Fruit fly (Drosophila melanogaster) ovary, adult (tissue): ENCODE results near the gene Myo10A.
A peak's percentile ranks its signal among the peaks of the same experiment; 100 is the strongest.

ENCODE experiments used
- CG17801 ChIP-seq: fragments of 200-800 bp; optimal IDR thresholded peaks from 2 replicates; lab custom pipeline; 2019; ENCODE audit warnings: missing biosample characterization, mild to moderate bottlenecking, missing genetic modification characterization, moderate library complexity; ENCODE audit not compliant: partially characterized antibody

Myo10A gene

DNA sequence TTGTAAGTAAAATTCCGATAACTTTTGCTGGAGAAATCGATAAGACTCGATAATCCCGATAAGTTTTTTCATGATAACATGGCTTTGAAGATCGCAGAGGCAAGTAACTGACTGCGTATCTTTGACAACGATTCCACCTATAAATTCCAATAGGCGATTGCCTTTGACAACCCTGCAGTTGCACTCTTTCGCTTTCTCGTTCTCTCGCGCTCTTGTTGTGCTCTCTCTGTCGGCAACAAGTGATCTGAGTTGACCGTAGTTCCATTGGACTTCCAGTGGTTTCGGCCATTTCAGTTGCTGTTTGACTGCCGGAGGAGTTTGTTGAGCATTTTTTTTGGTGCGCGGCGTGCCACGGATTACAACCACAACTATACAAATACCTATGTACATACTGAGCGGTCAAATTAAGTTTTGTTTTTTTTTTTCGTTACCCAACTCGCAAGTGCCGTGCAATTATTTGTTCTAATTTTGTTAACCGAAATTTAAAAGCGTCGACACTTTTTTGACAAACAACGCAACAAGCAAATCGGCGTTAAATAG lies at the start of gene Myo10A:
Gene Myo10A, plus strand, starts transcription at position 288 of the 540 bp plus-strand sequence.
- TF ChIP-seq CG17801 (GFP tag; lab: Kevin White, UChicago), result no peak

DNA sequence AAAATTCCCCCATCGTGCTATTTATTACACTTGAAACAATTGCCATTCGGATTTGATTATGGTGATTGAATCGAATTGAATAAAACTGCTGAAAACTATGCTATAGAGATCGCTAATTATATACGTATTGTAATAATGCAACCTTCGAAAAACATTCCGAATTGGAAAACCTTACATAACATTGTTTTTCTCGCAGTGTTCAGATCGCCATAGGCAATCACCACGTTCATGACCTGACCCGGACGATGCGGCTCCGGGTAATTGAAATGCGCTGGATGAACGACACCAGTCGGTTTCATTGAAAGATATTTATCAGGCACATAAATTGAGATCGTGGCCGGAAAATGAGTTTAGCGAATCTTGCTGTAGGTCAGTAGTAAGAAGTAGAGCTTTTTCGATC lies 47.9 kb upstream of the Myo10A start:
- no peak for TF ChIP-seq CG17801 (GFP tag; lab: Kevin White, UChicago)

DNA sequence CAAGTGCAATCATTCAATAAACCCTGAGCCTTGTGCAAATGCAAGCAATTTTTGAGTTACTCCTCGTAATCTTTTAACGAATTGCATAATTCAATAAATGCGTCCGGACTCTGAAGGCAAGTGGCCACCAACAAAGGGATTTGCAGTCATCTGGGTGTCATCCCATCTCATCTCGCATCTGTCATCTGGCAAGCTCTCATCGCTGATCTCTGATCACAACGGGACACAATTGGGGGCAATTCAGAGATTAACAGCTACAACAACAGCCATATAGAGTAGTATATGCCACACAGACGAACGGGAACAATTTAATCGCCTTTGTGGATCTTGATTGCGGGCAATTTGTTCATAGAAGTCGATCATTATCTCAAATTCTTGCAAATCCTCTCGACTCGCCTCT lies 46.9 kb upstream of the Myo10A start:
- no peak for TF ChIP-seq CG17801 (GFP tag; lab: Kevin White, UChicago)

DNA sequence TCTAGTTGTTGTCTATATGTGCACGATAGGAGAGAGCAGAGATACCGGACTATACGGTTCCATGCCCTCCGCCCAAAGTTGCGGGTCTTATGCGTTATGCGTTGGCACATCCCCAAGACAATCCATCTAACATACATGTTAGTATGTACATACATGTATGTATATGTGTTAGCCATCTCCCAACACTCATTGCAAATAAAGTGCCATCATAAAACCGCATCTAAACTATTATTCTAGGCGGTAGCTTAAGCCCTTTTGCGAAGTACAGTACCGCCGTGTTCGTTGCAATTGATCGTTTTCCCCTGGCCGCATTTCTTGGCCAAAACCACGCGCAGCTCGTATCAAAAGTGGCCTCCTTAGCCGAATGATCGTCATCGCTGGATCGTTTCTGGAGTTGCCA lies 44.2 kb upstream of the Myo10A start:
- no peak for TF ChIP-seq CG17801 (GFP tag; lab: Kevin White, UChicago)

DNA sequence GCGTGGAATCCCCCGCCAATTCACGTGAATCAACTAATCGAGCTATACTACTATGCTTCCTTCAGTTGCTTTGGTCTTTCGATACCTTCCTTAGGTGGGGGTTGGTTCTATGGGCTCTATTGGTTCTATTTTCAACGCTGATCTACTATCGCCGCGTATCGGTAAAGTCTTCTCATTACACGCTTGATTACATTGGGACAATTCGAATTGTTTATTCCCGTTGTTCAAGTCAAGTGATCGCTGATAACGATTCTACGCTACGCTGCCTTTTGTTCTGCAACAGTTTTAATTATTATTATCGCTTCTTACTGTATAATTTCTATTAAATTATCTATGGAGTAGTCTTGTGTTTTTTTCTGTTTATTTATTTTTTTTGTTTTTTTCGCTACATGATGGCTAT lies 43.0 kb upstream of the Myo10A start:
- no peak for TF ChIP-seq CG17801 (GFP tag; lab: Kevin White, UChicago)

DNA sequence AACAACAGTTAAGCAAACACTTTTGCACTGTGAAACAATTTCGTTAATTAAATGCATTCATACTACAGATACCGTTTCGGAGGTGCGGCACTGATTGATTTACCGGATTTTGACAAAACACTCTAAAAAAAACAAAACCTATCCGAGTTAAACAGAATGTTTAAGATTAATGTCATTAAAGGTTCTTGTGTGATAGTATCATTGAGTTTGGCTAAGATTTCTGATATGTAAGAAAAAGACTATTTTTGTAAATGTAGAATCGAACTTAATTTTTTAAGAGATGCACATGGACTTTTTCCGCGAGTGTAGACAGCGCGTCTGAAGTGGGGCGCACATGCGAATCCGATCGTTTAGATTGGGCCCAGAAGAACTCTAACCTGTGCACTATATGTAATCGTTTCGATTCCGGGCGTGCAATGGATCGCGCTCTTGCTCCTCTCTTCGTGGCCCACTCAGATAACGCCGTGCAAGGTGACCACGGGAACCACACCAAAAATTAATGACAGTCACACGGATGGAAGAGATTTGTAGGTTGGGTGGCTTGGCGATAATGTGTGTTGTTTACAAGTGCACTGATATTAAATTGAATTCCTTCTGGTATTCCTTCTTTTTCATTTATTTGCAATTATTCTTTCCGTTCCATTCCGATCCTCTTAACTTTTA lies 40.6 kb upstream of the Myo10A start:
- peak; percentile 47 for TF ChIP-seq CG17801 (GFP tag; lab: Kevin White, UChicago)

DNA sequence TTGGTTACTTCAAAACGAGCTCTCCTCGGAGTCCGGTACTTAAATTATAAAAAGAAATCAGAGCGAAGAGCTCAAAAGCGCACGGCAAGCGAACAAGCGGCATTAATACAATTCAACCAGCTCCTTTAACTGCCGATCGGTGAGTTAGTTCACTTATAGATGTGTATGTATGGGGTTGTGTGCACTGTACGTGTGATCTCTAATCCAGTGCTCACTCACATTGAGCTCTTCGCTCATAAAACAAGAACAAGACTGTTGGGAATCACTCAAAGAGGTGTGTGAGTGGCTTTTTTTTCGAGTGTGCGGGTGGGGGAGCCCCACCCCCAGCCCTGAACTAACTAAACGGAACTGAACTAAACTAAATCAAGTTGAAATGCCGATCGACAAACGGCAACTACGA lies 39.5 kb upstream of the Myo10A start, which contains the start of gene Ork1:
Gene Ork1, minus strand, starts transcription at position 101 of the 400 bp plus-strand sequence.
- no peak for TF ChIP-seq CG17801 (GFP tag; lab: Kevin White, UChicago)

DNA sequence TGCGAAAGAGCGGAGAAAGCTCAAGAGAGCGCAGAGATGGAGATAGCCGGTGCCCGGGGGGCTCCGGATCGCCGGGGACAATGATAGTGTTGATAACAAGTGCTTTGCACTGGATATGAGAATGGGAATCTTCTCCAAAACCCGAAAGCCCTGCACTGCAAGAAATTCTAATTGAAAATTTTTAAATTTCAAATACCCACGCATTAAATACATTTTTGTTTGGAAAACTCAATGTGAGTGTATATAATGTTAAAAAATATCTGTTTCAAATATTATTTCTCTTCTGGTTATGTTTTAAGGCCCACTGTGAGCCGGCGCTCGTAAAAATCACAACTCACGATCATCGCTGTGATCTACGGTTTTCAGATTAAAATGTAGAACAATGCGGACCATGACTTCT lies 37.4 kb upstream of the Myo10A start:
- peak; percentile 40 for TF ChIP-seq CG17801 (GFP tag; lab: Kevin White, UChicago)

DNA sequence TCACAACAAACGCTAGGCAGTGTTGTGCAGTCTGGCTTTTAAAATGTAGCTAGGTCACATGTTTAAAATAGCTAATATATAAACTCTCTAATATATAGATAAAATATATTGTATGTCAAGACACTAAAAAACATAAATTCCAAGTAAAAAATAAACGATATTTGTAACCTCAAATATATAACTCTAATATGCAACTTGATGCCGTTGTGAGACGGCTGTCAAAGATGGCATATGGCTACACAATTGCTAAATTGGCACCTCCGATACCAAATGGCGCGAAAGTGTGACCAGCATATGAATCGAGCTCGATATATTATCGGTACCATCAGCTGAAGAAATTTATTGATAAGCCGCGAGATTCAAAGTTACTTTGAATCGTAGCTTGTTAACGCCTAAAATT lies 31.4 kb upstream of the Myo10A start, which contains the start of gene CG1582:
Gene CG1582, minus strand, starts transcription at position 71 of the 400 bp plus-strand sequence.
- TF ChIP-seq CG17801 (GFP tag; lab: Kevin White, UChicago), result peak; percentile 64

DNA sequence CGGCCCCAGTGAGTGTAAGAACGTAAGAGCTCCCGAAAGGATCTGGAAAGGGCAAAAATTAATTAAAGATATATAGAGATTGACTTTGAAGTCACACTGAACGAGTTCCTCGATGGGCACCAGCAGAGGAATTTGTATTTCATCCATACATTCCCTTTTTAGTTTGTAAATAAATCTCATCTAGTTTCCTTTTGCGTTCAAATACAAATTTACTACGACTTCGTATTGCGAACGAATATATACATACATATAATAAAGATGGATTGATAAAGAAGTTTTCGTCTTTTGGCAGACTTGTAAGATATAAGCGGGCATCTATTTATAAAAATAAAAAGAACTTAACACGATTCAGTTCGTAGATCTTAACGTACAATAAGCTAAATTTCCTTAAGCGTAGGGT lies 31.0 kb upstream of the Myo10A start, which contains the start of gene CG15208:
Gene CG15208, plus strand, starts transcription at position 301 of the 400 bp plus-strand sequence.
- TF ChIP-seq CG17801 (GFP tag; lab: Kevin White, UChicago), result no peak

DNA sequence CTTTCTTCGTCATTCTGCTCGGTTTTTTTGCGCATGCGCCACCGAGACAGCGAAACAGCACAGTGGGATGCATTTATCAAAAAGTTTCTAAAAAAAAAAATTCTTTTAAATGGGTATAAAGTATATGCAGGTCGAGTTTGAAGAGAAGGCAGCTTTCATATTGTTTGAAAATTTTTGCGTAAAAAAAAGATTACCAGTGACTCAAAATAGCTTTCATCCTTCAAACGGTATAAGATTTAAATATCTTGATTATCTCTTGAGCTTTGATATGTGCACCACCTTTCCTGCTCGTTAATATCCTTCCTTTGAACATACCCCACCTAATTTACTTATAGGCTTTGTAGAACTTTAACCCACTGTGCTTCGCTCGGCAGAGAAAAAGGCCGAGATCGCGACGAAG lies 25.6 kb upstream of the Myo10A start:
- peak; percentile 36 for TF ChIP-seq CG17801 (GFP tag; lab: Kevin White, UChicago)

DNA sequence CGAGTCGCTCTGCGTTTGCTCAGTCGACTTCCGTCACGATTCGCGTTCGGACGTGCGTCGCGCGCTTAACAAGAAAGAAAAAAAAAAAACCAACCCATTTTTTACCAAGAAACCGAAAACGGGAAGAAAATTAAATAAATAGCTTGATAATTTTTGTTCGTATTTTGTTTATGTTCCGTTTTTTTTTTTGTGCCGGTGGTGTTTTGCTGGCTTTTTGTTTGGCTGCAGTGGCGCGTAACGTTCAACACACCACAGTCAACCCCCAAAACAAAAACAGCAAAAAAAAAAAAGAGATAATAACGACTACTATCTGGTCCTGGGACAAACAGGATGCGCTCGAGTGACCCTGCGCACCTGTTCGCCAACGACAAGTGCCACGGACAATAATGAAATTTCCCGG lies 25.2 kb upstream of the Myo10A start, which contains the start of gene CG43901:
Gene CG43901, plus strand, starts transcription at position 301 of the 400 bp plus-strand sequence.
- TF ChIP-seq CG17801 (GFP tag; lab: Kevin White, UChicago), result no peak

DNA sequence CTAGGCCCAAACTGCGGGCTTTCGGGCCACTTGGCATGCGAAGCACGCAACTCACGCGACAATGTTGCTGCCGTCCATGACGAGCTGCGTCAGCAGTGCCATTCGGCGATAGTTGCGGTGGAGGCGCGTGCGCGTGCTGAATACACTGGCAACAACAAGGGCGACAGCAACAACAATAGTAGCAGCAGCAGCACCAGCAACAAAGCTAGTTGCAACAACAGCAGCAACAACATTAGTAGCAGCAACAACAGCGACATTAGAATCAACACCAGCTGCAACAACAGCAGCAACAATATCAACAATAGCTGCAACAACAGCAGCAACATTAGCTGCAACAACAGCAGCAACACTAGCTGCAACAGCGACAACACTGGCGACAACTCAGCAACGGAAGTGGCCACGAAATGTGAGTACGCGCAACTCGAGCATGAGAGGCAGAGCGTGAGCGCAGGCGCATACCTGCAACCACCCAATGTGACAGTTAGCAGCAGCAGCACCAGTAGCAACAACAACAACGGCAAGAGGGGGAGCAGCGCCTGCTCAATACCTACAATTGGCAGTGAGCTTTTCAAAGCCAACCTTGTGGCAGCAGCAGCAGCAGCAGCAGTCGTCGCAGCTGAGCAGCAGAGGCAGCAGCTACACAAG lies 24.3 kb upstream of the Myo10A start:
- TF ChIP-seq CG17801 (GFP tag; lab: Kevin White, UChicago), result no peak

DNA sequence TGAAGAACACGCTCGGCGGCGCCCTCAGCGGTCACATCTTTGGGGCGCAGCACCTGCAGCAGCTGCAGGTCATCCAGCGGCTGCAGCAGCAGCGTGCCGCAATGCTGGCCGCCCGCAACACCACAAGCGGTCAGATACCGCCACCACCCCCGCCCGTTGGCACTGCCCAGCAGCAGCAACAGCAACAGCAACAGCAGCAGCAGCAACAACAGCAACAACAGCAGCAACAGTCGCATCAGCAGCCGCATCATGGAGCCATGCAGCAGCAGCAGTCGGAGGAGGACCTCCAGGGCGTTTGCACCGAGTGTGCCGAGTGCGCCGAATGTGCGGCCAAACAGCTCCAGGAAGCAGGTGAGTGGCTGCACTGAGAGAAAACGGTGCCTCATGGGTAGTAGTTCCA lies 18.1 kb upstream of the Myo10A start:
- TF ChIP-seq CG17801 (GFP tag; lab: Kevin White, UChicago), result no peak

DNA sequence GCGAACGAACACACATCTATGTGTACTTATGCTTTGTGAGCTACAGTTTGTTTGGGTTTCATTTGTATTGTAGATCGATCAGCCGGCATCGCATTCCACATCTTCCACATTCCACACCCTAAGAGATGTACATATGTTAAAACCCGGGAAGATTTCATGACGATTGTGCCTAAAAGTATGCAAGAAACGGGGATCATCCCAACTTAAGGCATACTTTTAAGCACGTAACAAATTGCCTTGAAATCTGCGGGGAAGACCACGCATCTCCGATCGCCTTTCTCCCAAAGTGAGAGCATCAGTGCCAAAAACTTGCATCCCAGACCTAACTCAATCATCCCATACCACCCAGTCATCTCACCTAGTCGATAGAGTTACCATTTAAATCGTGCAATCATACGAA lies 9.0 kb upstream of the Myo10A start:
- no peak for TF ChIP-seq CG17801 (GFP tag; lab: Kevin White, UChicago)

DNA sequence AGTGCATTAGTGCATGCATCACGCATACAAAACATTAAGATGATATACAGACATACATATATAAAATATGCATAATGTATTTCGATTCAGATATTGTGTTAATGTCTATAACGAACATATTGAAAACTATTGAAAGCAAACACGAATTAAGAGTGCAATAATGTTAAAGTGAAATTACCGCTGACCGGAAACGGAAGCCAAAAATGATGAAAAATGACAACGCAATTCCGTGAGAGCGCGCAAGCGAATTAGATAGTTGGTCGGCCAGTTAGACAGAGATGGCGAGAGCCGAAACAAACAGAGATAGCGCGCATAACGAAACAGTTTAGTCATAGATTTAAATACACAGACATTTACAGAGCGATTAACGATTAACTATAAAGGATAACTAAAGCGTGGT lies 8.5 kb upstream of the Myo10A start:
- TF ChIP-seq CG17801 (GFP tag; lab: Kevin White, UChicago), result no peak
